ENCODE assay signal across 1 fruit fly cellular context in genomic region chr3L:18243673-18244072, dm6.
TF ChIP-seq lines count a peak whose summit lies in the region.

No protein-coding gene starts in this region.

TF ChIP-seq in whole organism, embryonic, 481 proteins besides CTCF, POLR2A, EP300 and RAD21 (continued from another document):
- TF ChIP-seq ci (GFP tag; IDR thresholded peaks at IDR 0.05; lab: Robert Waterston, UW): 0 out of 3 replicates have a peak, but pooled peaks have one; percentile 26
- TF ChIP-seq CG4360 (GFP tag; IDR thresholded peaks at IDR 0.05; lab: Robert Waterston, UW): peak; percentile 81
- no peak for TF ChIP-seq CG11504 (tag; optimal IDR thresholded peaks at IDR 0.05; lab: Kevin White, UChicago)
- peak; percentile 98 for TF ChIP-seq crol (GFP tag; IDR thresholded peaks at IDR 0.05; lab: Robert Waterston, UW)
- no peak for TF ChIP-seq CG18476 (GFP tag; optimal IDR thresholded peaks at IDR 0.05; lab: Kevin White, UChicago)
- no peak for TF ChIP-seq Dip2 (GFP tag; IDR thresholded peaks at IDR 0.05; lab: Robert Waterston, UW)
- no peak for TF ChIP-seq CG4820 (GFP tag; optimal IDR thresholded peaks at IDR 0.05; lab: Kevin White, UChicago)
- peak; percentile 71; the same call in 1 of the 2 replicates for TF ChIP-seq rib (GFP tag; IDR thresholded peaks at IDR 0.05; lab: Robert Waterston, UW)
- no peak for TF ChIP-seq CG9215 (GFP tag; IDR thresholded peaks at IDR 0.05; lab: Robert Waterston, UW)
- TF ChIP-seq zfh2 (GFP tag; optimal IDR thresholded peaks at IDR 0.05; lab: Kevin White, UChicago): no peak
- 0 out of 2 replicates have a peak, but pooled peaks have one; percentile 20 for TF ChIP-seq klu (GFP tag; IDR thresholded peaks at IDR 0.05; lab: Robert Waterston, UW)
- peak; percentile 91 for TF ChIP-seq CG3065 (GFP tag; optimal IDR thresholded peaks at IDR 0.05; lab: Kevin White, UChicago)
- TF ChIP-seq CG14860 (GFP tag; IDR thresholded peaks at IDR 0.05; lab: Robert Waterston, UW; ENCODE audit: partially characterized antibody): no peak
- TF ChIP-seq luna (GFP tag; optimal IDR thresholded peaks at IDR 0.05; lab: Kevin White, UChicago): no peak
- TF ChIP-seq CG12769 (tag; optimal IDR thresholded peaks at IDR 0.05; lab: Kevin White, UChicago): peak; percentile 63
- TF ChIP-seq CG14667 (GFP tag; IDR thresholded peaks at IDR 0.05; lab: Robert Waterston, UW): no peak
- TF ChIP-seq Scr (GFP tag; IDR thresholded peaks at IDR 0.05; lab: Robert Waterston, UW; ENCODE audit: partially characterized antibody): no peak
- 0 out of 3 replicates have a peak, but pooled peaks have one; percentile 56 for TF ChIP-seq otp (GFP tag; IDR thresholded peaks at IDR 0.05; lab: Robert Waterston, UW)
- TF ChIP-seq CG2678 (tag; optimal IDR thresholded peaks at IDR 0.05; lab: Kevin White, UChicago): no peak
- TF ChIP-seq chm (GFP tag; IDR thresholded peaks at IDR 0.05; lab: Robert Waterston, UW): peak; percentile 21; the same call in 1 of the 2 replicates
- no peak for TF ChIP-seq CG1792 (GFP tag; optimal IDR thresholded peaks at IDR 0.05; lab: Kevin White, UChicago)
- TF ChIP-seq chinmo (GFP tag; IDR thresholded peaks at IDR 0.05; lab: Robert Waterston, UW; ENCODE audit: partially characterized antibody): 0 out of 4 replicates have a peak, but pooled peaks have one; percentile 43
- TF ChIP-seq pros (GFP tag; optimal IDR thresholded peaks at IDR 0.05; lab: Kevin White, UChicago): peak; percentile 65
- no peak for TF ChIP-seq Usf (GFP tag; optimal IDR thresholded peaks at IDR 0.05; lab: Kevin White, UChicago)
- TF ChIP-seq CG1832 (GFP tag; optimal IDR thresholded peaks at IDR 0.05; lab: Kevin White, UChicago): peak; percentile 59
- 0 out of 2 replicates have a peak, but pooled peaks have one; percentile 25 for TF ChIP-seq Drgx (GFP tag; IDR thresholded peaks at IDR 0.05; lab: Robert Waterston, UW)
- TF ChIP-seq CG2199 (GFP tag; IDR thresholded peaks at IDR 0.05; lab: Robert Waterston, UW): peak; percentile 95
- TF ChIP-seq so (GFP tag; IDR thresholded peaks at IDR 0.05; lab: Robert Waterston, UW): peak; percentile 9; the same call in 1 of the 3 replicates
- peak; percentile 68 for TF ChIP-seq abd-A (tag; optimal IDR thresholded peaks at IDR 0.05; lab: Kevin White, UChicago)
- TF ChIP-seq sqz (GFP tag; optimal IDR thresholded peaks at IDR 0.05; lab: Kevin White, UChicago): peak; percentile 53
- no peak for TF ChIP-seq trem (tag; optimal IDR thresholded peaks at IDR 0.05; lab: Kevin White, UChicago)
- no peak for TF ChIP-seq Neu2 (GFP tag; optimal IDR thresholded peaks at IDR 0.05; lab: Kevin White, UChicago; ENCODE audit: borderline replicate concordance)
- TF ChIP-seq CG16813 (GFP tag; IDR thresholded peaks at IDR 0.05; lab: Robert Waterston, UW; ENCODE audit: partially characterized antibody): no peak
- no peak for TF ChIP-seq Lhr (GFP tag; optimal IDR thresholded peaks at IDR 0.05; lab: Kevin White, UChicago)
- TF ChIP-seq twi (tag; optimal IDR thresholded peaks at IDR 0.05; lab: Kevin White, UChicago): peak; percentile 9
- no peak for TF ChIP-seq vvl (GFP tag; IDR thresholded peaks at IDR 0.05; lab: Robert Waterston, UW)
- 0 out of 4 replicates have a peak, but pooled peaks have one; percentile 22 for TF ChIP-seq Dll (GFP tag; IDR thresholded peaks at IDR 0.05; lab: Robert Waterston, UW; ENCODE audit: partially characterized antibody)
- TF ChIP-seq pfk (GFP tag; optimal IDR thresholded peaks at IDR 0.05; lab: Kevin White, UChicago): peak; percentile 80
- TF ChIP-seq CG18262 (tag; optimal IDR thresholded peaks at IDR 0.05; lab: Kevin White, UChicago): no peak
- no peak for TF ChIP-seq CG3407 (GFP tag; optimal IDR thresholded peaks at IDR 0.05; lab: Kevin White, UChicago)
- peak; percentile 72 for TF ChIP-seq grn (GFP tag; optimal IDR thresholded peaks at IDR 0.05; lab: Kevin White, UChicago)
- peak; percentile 81 for TF ChIP-seq cg (GFP tag; optimal IDR thresholded peaks at IDR 0.05; lab: Kevin White, UChicago)
- no peak for TF ChIP-seq CG10959 (GFP tag; IDR thresholded peaks at IDR 0.05; lab: Robert Waterston, UW)
- TF ChIP-seq CG11398 (GFP tag; optimal IDR thresholded peaks at IDR 0.05; lab: Kevin White, UChicago): no peak
- TF ChIP-seq sens (GFP tag; lab: Kevin White, UChicago): no peak
- no peak for TF ChIP-seq CG7556 (GFP tag; optimal IDR thresholded peaks at IDR 0.05; lab: Kevin White, UChicago)
- TF ChIP-seq Kr (GFP tag; optimal IDR thresholded peaks at IDR 0.05; lab: Kevin White, UChicago): no peak
- TF ChIP-seq CG3281 (GFP tag; optimal IDR thresholded peaks at IDR 0.05; lab: Kevin White, UChicago): no peak
- no peak for TF ChIP-seq Hey (tag; optimal IDR thresholded peaks at IDR 0.05; lab: Kevin White, UChicago)
- no peak for TF ChIP-seq CG14050 (GFP tag; IDR thresholded peaks at IDR 0.05; lab: Robert Waterston, UW)
TF ChIP-seq in whole organism, embryonic: peak in this region for 30.
